Worm (Caenorhabditis elegans): ENCODE measurements around the gene F11C7.6.

DNA sequence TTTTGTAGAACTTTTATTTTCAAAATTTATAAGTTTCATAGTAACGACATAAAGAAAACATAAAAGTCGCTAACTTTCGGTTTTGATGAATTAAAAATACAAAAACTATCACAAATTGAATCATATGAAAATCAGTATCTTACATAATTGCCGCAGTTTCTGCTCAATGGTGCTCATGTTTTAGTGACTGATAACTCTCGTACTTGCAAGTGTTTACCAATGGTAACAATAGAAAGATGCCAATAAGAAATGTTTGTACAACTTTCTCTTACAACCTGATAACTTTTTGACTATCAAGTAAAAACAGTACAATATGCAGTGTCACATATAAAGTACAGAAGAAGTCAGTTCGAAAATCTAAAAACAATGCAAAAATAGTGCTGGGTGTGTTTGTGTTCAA, 15.2 kb upstream of the F11C7.6 start:
- TF ChIP-seq ets-7 (tag; optimal IDR thresholded peaks at IDR 0.05) (no peak), sea-1 (GFP tag; conservative IDR thresholded peaks at IDR 0.05) (no peak), flt-1 (GFP tag; IDR thresholded peaks at IDR 0.05) (no peak), ama-1 (optimal IDR thresholded peaks at IDR 0.05) (no peak), hmbx-1 (tag; optimal IDR thresholded peaks at IDR 0.05) (no peak), scrt-1 (GFP tag; IDR thresholded peaks at IDR 0.05) (no peak), hnd-1 (tag; optimal IDR thresholded peaks at IDR 0.05) (no peak), hmg-4 (GFP tag; optimal IDR thresholded peaks at IDR 0.05) (no peak), ceh-13 (GFP tag; optimal IDR thresholded peaks at IDR 0.05) (no peak), aly-1 (tag; optimal IDR thresholded peaks at IDR 0.05) (no peak), pes-1 (GFP tag; IDR thresholded peaks at IDR 0.05) (no peak), B0310.2 (tag; optimal IDR thresholded peaks at IDR 0.05) (no peak), tra-4 (tag; optimal IDR thresholded peaks at IDR 0.05) (no peak), F13C5.2 (tag; optimal IDR thresholded peaks at IDR 0.05) (no peak)

Data from whole organism, early embryonic.